Worm (Caenorhabditis elegans): ENCODE data around the gene Y32B12B.4.

ce11 chrV:16550680-16551079, 2.4 kb upstream of the Y32B12B.4 start, which contains the start of gene srbc-65:
- TF ChIP-seq aptf-2 (GFP tag; conservative IDR thresholded peaks at IDR 0.05) (no peak), ama-1 (optimal IDR thresholded peaks at IDR 0.05) (no peak), ama-1 (GFP tag; optimal IDR thresholded peaks at IDR 0.05) (no peak), mes-4 (tag; optimal IDR thresholded peaks at IDR 0.05) (no peak), pbrm-1 (GFP tag; IDR thresholded peaks at IDR 0.05) (no peak), ztf-18 (tag; optimal IDR thresholded peaks at IDR 0.05) (no peak)

Measured in whole organism, young adult.